Worm (Caenorhabditis elegans) whole organism, L4 larva: Measurements from ENCODE around the gene lin-24.

Experiments
- F44E2.7 ChIP-seq: fragments of 200-800 bp; sonication (Bioruptor generic); IDR thresholded peaks from 2 replicates; pipeline ENCODE4 v2.1.2; 2022; ENCODE audit warnings: missing genetic modification characterization, missing compliant biosample characterization
- F49E8.2 ChIP-seq: sonication (generic microtip); optimal IDR thresholded peaks from 2 replicates; lab custom pipeline; 2016; ENCODE audit warnings: missing compliant biosample characterization, mild to moderate bottlenecking, missing genetic modification characterization, borderline replicate concordance
- T20F7.1 ChIP-seq: fragments of 200-800 bp; sonication (Bioruptor generic); optimal IDR thresholded peaks from 2 replicates; lab custom pipeline; 2018; ENCODE audit warnings: mild to moderate bottlenecking, missing genetic modification characterization, missing compliant biosample characterization
- ZK337.2 ChIP-seq: fragments of 200-800 bp; sonication (Bioruptor generic); IDR thresholded peaks from 2 replicates; pipeline ENCODE4 v1.3.6; 2022; ENCODE audit warnings: missing genetic modification reagents, missing genetic modification characterization, missing compliant biosample characterization
- ZK546.5 ChIP-seq, 2 experiments: sonication (generic microtip); optimal IDR thresholded peaks; 2 replicates each; lab custom pipeline; 2017; ENCODE audit warnings: missing biosample characterization in 2 of 2, missing genetic modification characterization in 2 of 2
- aha-1 ChIP-seq: fragments of 150-350 bp; peaks from one replicate; lab custom pipeline; 2014; ENCODE audit warnings: missing biosample characterization, missing genetic modification characterization
- ama-1 ChIP-seq: fragments of 150-350 bp; optimal IDR thresholded peaks from 2 replicates; lab custom pipeline; 2014; ENCODE audit warnings: inconsistent platforms, mixed read lengths
- arid-1 ChIP-seq: fragments of 200-800 bp; sonication (Bioruptor generic); conservative IDR thresholded peaks from 2 replicates; pipeline ENCODE4 v1.3.6; 2022; ENCODE audit warnings: missing genetic modification reagents, missing genetic modification characterization, missing compliant biosample characterization
- attf-4 ChIP-seq: sonication (generic microtip); optimal IDR thresholded peaks from 3 replicates; lab custom pipeline; 2017; ENCODE audit warnings: missing biosample characterization, missing genetic modification characterization
- ceh-28 ChIP-seq: fragments of 150-350 bp; optimal IDR thresholded peaks from 2 replicates; lab custom pipeline; 2014; ENCODE audit warnings: missing biosample characterization, missing genetic modification reagents, missing genetic modification characterization
- ceh-32 ChIP-seq: sonication (generic microtip); optimal IDR thresholded peaks from 2 replicates; lab custom pipeline; 2016; ENCODE audit warnings: mild to moderate bottlenecking, missing genetic modification characterization, missing compliant biosample characterization; ENCODE audit not compliant: poor library complexity
- ceh-62 ChIP-seq: sonication (generic microtip); optimal IDR thresholded peaks from 2 replicates; lab custom pipeline; 2017; ENCODE audit warnings: missing biosample characterization, missing genetic modification characterization
- ceh-82 ChIP-seq: sonication (generic microtip); optimal IDR thresholded peaks from 2 replicates; lab custom pipeline; 2017; ENCODE audit warnings: missing biosample characterization, missing genetic modification characterization
- ces-1 ChIP-seq: fragments of 150-350 bp; sonication (generic microtip); optimal IDR thresholded peaks from 4 replicates; lab custom pipeline; 2014; ENCODE audit warnings: missing biosample characterization, missing genetic modification reagents, missing genetic modification characterization
- ctbp-1 ChIP-seq: fragments of 200-800 bp; sonication (Bioruptor generic); IDR thresholded peaks from 2 replicates; pipeline ENCODE4 v1.3.6; 2022; ENCODE audit warnings: missing genetic modification reagents, missing genetic modification characterization, missing compliant biosample characterization
- daf-16 ChIP-seq, 3 experiments: sonication (generic microtip); optimal IDR thresholded peaks; 2 replicates each; lab custom pipeline; 2016 to 2017; ENCODE audit warnings: missing genetic modification characterization in 3 of 3, missing genetic modification reagents in 3 of 3, mild to moderate bottlenecking in 2 of 3, missing compliant biosample characterization in 2 of 3, missing biosample characterization in 1 of 3, moderate library complexity in 1 of 3
- daf-8 ChIP-seq: fragments of 200-800 bp; sonication (Bioruptor generic); IDR thresholded peaks from 2 replicates; pipeline ENCODE4 v1.3.6; 2022; ENCODE audit warnings: missing genetic modification characterization, missing compliant biosample characterization
- dmd-8 ChIP-seq: fragments of 200-800 bp; sonication (Bioruptor generic); IDR thresholded peaks from 2 replicates; pipeline ENCODE4 v1.3.6; 2022; ENCODE audit warnings: missing genetic modification characterization, missing compliant biosample characterization
- egl-27 ChIP-seq: sonication (generic microtip); optimal IDR thresholded peaks from 3 replicates; lab custom pipeline; 2017; ENCODE audit warnings: missing biosample characterization, missing genetic modification reagents, missing genetic modification characterization
- egl-43 ChIP-seq: fragments of 200-800 bp; sonication (Bioruptor generic); IDR thresholded peaks from 2 replicates; pipeline ENCODE4 v1.3.6; 2022; ENCODE audit warnings: missing genetic modification reagents, missing genetic modification characterization, missing compliant biosample characterization
- fkh-10 ChIP-seq: fragments of 150-350 bp; optimal IDR thresholded peaks from 2 replicates; lab custom pipeline; 2014; ENCODE audit warnings: missing biosample characterization, missing genetic modification reagents, missing genetic modification characterization
- hlh-30 ChIP-seq: sonication (generic microtip); optimal IDR thresholded peaks from 2 replicates; lab custom pipeline; 2017; ENCODE audit warnings: antibody characterized with exemption, mild to moderate bottlenecking, missing genetic modification characterization, missing compliant biosample characterization; ENCODE audit not compliant: insufficient read depth
- hmg-1.1 ChIP-seq: fragments of 200-800 bp; sonication (Bioruptor generic); IDR thresholded peaks from 2 replicates; pipeline ENCODE4 v1.3.6; 2022; ENCODE audit warnings: missing genetic modification reagents, missing genetic modification characterization, missing compliant biosample characterization
- jun-1 ChIP-seq: fragments of 150-350 bp; optimal IDR thresholded peaks from 2 replicates; lab custom pipeline; 2014; ENCODE audit warnings: missing biosample characterization, missing genetic modification reagents, missing genetic modification characterization
- lim-7 ChIP-seq: fragments of 200-800 bp; sonication (Bioruptor generic); IDR thresholded peaks from 2 replicates; pipeline ENCODE4 v1.3.6; 2022; ENCODE audit warnings: missing genetic modification characterization, missing compliant biosample characterization
- lin-1 ChIP-seq: fragments of 200-800 bp; sonication (Bioruptor generic); IDR thresholded peaks from 2 replicates; pipeline ENCODE4 v1.3.6; 2022; ENCODE audit warnings: missing genetic modification reagents, missing genetic modification characterization, missing compliant biosample characterization
- lin-15B ChIP-seq: fragments of 150-350 bp; sonication (generic microtip); optimal IDR thresholded peaks from 3 replicates; lab custom pipeline; 2014; ENCODE audit warnings: missing biosample characterization, missing genetic modification characterization
- lin-38 ChIP-seq: fragments of 200-800 bp; sonication (Bioruptor generic); IDR thresholded peaks from 2 replicates; pipeline ENCODE4 v1.3.6; 2022; ENCODE audit warnings: missing genetic modification reagents, missing genetic modification characterization, missing compliant biosample characterization
- lsy-2 ChIP-seq, 2 experiments: fragments of 150-350 bp in 1 of 2; sonication (generic microtip) in 1 of 2; optimal IDR thresholded peaks; 2 replicates each; lab custom pipeline; 2014 to 2017; ENCODE audit warnings: missing biosample characterization in 2 of 2, missing genetic modification characterization in 2 of 2
- madf-5 ChIP-seq, 2 experiments: fragments of 200-800 bp; sonication (Bioruptor generic); IDR thresholded peaks; 2 replicates each; pipeline ENCODE4 v1.3.6; 2022; ENCODE audit warnings: missing compliant biosample characterization in 2 of 2, missing genetic modification characterization in 2 of 2
- madf-9 ChIP-seq: fragments of 200-800 bp; sonication (Bioruptor generic); conservative IDR thresholded peaks from 2 replicates; pipeline ENCODE4 v1.3.6; 2022; ENCODE audit warnings: missing genetic modification reagents, missing genetic modification characterization, missing compliant biosample characterization
- mdt-29 ChIP-seq: fragments of 200-800 bp; sonication (Bioruptor generic); IDR thresholded peaks from 2 replicates; pipeline ENCODE4 v1.3.6; 2022; ENCODE audit warnings: missing genetic modification reagents, missing genetic modification characterization, missing compliant biosample characterization
- mxl-3 ChIP-seq: fragments of 200-800 bp; sonication (Bioruptor generic); optimal IDR thresholded peaks from 2 replicates; lab custom pipeline; 2018; ENCODE audit warnings: mild to moderate bottlenecking, missing genetic modification characterization, missing compliant biosample characterization
- nhr-11 ChIP-seq: fragments of 150-350 bp; optimal IDR thresholded peaks from 2 replicates; lab custom pipeline; 2014; ENCODE audit warnings: missing biosample characterization, missing genetic modification characterization
- nhr-111 ChIP-seq: fragments of 200-800 bp; sonication (Bioruptor generic); optimal IDR thresholded peaks from 2 replicates; lab custom pipeline; 2018; ENCODE audit warnings: mild to moderate bottlenecking, missing genetic modification characterization, missing compliant biosample characterization
- nhr-28 ChIP-seq: fragments of 150-350 bp; optimal IDR thresholded peaks from 2 replicates; lab custom pipeline; 2014; ENCODE audit warnings: missing biosample characterization, missing genetic modification characterization
- nhr-48 ChIP-seq: sonication (generic microtip); optimal IDR thresholded peaks from 2 replicates; lab custom pipeline; 2016; ENCODE audit warnings: mild to moderate bottlenecking, missing genetic modification characterization, missing compliant biosample characterization
- nhr-6 ChIP-seq: fragments of 150-350 bp; optimal IDR thresholded peaks from 2 replicates; lab custom pipeline; 2014; ENCODE audit warnings: missing biosample characterization, missing genetic modification characterization
- nhr-76 ChIP-seq: fragments of 150-350 bp; optimal IDR thresholded peaks from 2 replicates; lab custom pipeline; 2014; ENCODE audit warnings: missing biosample characterization, missing genetic modification characterization
- nhr-77 ChIP-seq: fragments of 150-350 bp; optimal IDR thresholded peaks from 2 replicates; lab custom pipeline; 2014; ENCODE audit warnings: missing biosample characterization, missing genetic modification characterization
- pha-4 ChIP-seq, 2 experiments: fragments of 150-350 bp in 1 of 2; fragments of 200-800 bp in 1 of 2; sonication (Bioruptor generic) in 1 of 2; IDR thresholded peaks in 1 of 2; optimal IDR thresholded peaks in 1 of 2; 2 replicates each; pipeline versions ENCODE4 v1.3.6 to Lab custom; 2014 to 2022; ENCODE audit warnings: missing genetic modification characterization in 2 of 2, missing genetic modification reagents in 2 of 2, missing biosample characterization in 1 of 2, missing compliant biosample characterization in 1 of 2
- pqm-1 ChIP-seq: sonication (generic microtip); optimal IDR thresholded peaks from 2 replicates; lab custom pipeline; 2017; ENCODE audit warnings: missing biosample characterization, missing genetic modification characterization
- set-16 ChIP-seq: fragments of 200-800 bp; sonication (Bioruptor generic); IDR thresholded peaks from 2 replicates; pipeline ENCODE4 v1.3.6; 2022; ENCODE audit warnings: missing genetic modification reagents, missing genetic modification characterization, missing compliant biosample characterization
- snpc-4 ChIP-seq: fragments of 150-350 bp; optimal IDR thresholded peaks from 2 replicates; lab custom pipeline; 2014; ENCODE audit warnings: missing biosample characterization, missing genetic modification characterization
- spr-1 ChIP-seq: sonication (generic microtip); optimal IDR thresholded peaks from 2 replicates; lab custom pipeline; 2016; ENCODE audit warnings: mild to moderate bottlenecking, missing genetic modification characterization, missing compliant biosample characterization
- spr-3 ChIP-seq: fragments of 200-800 bp; sonication (Bioruptor generic); optimal IDR thresholded peaks from 2 replicates; lab custom pipeline; 2018; ENCODE audit warnings: mild to moderate bottlenecking, missing genetic modification characterization, missing compliant biosample characterization
- tra-1 ChIP-seq: fragments of 200-800 bp; sonication (Bioruptor generic); IDR thresholded peaks from 2 replicates; pipeline ENCODE4 v1.3.6; 2022; ENCODE audit warnings: missing genetic modification reagents, missing genetic modification characterization, missing compliant biosample characterization
- unc-130 ChIP-seq: sonication (generic microtip); optimal IDR thresholded peaks from 2 replicates; lab custom pipeline; 2016; ENCODE audit warnings: missing genetic modification reagents, missing genetic modification characterization, missing compliant biosample characterization
- unc-39 ChIP-seq: sonication (generic microtip); optimal IDR thresholded peaks from 2 replicates; lab custom pipeline; 2017; ENCODE audit warnings: missing biosample characterization, missing genetic modification characterization
- vab-7 ChIP-seq: fragments of 200-800 bp; sonication (Bioruptor generic); IDR thresholded peaks from 2 replicates; pipeline ENCODE4 v1.3.6; 2022; ENCODE audit warnings: missing genetic modification reagents, missing genetic modification characterization, missing compliant biosample characterization
- zfp-3 ChIP-seq: fragments of 200-800 bp; sonication (Bioruptor generic); conservative IDR thresholded peaks from 2 replicates; pipeline ENCODE4 v1.3.6; 2022; ENCODE audit warnings: missing genetic modification reagents, missing genetic modification characterization, missing compliant biosample characterization
- ztf-11 ChIP-seq: fragments of 150-350 bp; optimal IDR thresholded peaks from 2 replicates; lab custom pipeline; 2014; ENCODE audit warnings: missing biosample characterization, missing genetic modification characterization

The lin-24 gene

DNA sequence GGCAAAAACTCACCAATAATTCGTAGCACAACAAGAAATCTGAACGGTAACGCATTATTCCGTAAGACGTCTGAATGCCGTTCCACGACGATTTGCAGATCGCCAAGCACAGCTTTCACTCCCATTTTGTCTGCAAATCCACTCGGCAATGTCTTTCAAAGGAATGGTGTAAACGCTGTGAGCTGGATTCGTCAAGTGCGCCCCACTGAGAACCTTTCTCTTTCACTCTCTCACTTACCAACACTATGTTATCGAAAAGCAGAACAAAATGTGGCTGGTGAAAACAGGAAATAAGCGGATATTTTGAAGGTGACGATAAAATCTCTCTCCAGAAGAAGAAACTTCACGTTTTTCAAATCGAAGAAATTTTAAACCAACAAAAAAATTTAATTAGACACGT lies 40.4 kb upstream of the lin-24 start (continued):
- no peak for TF ChIP-seq pha-4 (GFP tag; IDR thresholded peaks at IDR 0.05; lab: Robert Waterston, UW)
- TF ChIP-seq pha-4 (tag; optimal IDR thresholded peaks at IDR 0.05; lab: Kevin White, UChicago): no peak
- no peak for TF ChIP-seq ces-1 (GFP tag; lab: Kevin White, UChicago)
- peak; percentile 44 for TF ChIP-seq aha-1 (tag; lab: Kevin White, UChicago)
- no peak for TF ChIP-seq fkh-10 (GFP tag; lab: Kevin White, UChicago)
- TF ChIP-seq nhr-11 (tag; lab: Kevin White, UChicago): no peak
- TF ChIP-seq jun-1 (tag; lab: Kevin White, UChicago): no peak
- no peak for TF ChIP-seq ceh-32 (tag; lab: Kevin White, UChicago)
- TF ChIP-seq lim-7 (GFP tag; lab: Robert Waterston, UW): no peak
- no peak for TF ChIP-seq F44E2.7
- no peak for TF ChIP-seq nhr-28
- TF ChIP-seq mxl-3: peak; percentile 49
- no peak for TF ChIP-seq lin-15B (tag; lab: Kevin White, UChicago)
- no peak for TF ChIP-seq tra-1 (GFP tag; lab: Robert Waterston, UW)
- no peak for TF ChIP-seq nhr-111 (GFP tag; lab: Kevin White, UChicago)
- TF ChIP-seq attf-4 (tag; lab: Kevin White, UChicago): no peak
- TF ChIP-seq lin-1: no peak
- TF ChIP-seq T20F7.1 (GFP tag; lab: Kevin White, UChicago): no peak
- no peak for TF ChIP-seq arid-1
- no peak for TF ChIP-seq egl-27 (tag; lab: Kevin White, UChicago)
- peak in 1 of 2 experiments; percentile 50 for TF ChIP-seq lsy-2 (tag; optimal IDR thresholded peaks at IDR 0.05; lab: Kevin White, UChicago)
- no peak for TF ChIP-seq madf-5 (GFP tag; IDR thresholded peaks at IDR 0.05; lab: Robert Waterston, UW)
- TF ChIP-seq egl-43 (GFP tag; lab: Robert Waterston, UW): no peak
- no peak for TF ChIP-seq ZK546.5 (tag; optimal IDR thresholded peaks at IDR 0.05; lab: Kevin White, UChicago)
- no peak for TF ChIP-seq ztf-11 (tag; lab: Kevin White, UChicago)
- TF ChIP-seq hmg-1.1 (GFP tag; lab: Robert Waterston, UW): no peak
- TF ChIP-seq lin-38: peak; percentile 70
- no peak for TF ChIP-seq zfp-3 (GFP tag; lab: Robert Waterston, UW)
- TF ChIP-seq nhr-76 (tag; lab: Kevin White, UChicago): no peak
- no peak for TF ChIP-seq nhr-77 (tag; lab: Kevin White, UChicago)
- TF ChIP-seq hlh-30 (tag; lab: Kevin White, UChicago): no peak
- TF ChIP-seq ceh-62 (tag; lab: Kevin White, UChicago): no peak
- TF ChIP-seq madf-9: no peak
- TF ChIP-seq set-16: no peak
- TF ChIP-seq unc-130 (GFP tag; lab: Kevin White, UChicago): no peak
- peak; percentile 16 for TF ChIP-seq nhr-6 (tag; lab: Kevin White, UChicago)
- peak; percentile 84 for TF ChIP-seq ama-1
- no peak for TF ChIP-seq F49E8.2 (tag; lab: Kevin White, UChicago)
- no peak for TF ChIP-seq pqm-1 (tag; lab: Kevin White, UChicago)
- no peak for TF ChIP-seq snpc-4 (tag; lab: Kevin White, UChicago)
- no peak for TF ChIP-seq dmd-8 (GFP tag; lab: Robert Waterston, UW)
- no peak for TF ChIP-seq vab-7 (GFP tag; lab: Robert Waterston, UW)
- no peak for TF ChIP-seq unc-39
- no peak for TF ChIP-seq ZK337.2 (GFP tag; lab: Robert Waterston, UW)
- no peak for TF ChIP-seq daf-8
- TF ChIP-seq spr-3 (GFP tag; lab: Kevin White, UChicago): no peak
- no peak for TF ChIP-seq ceh-28 (tag; lab: Kevin White, UChicago)
- TF ChIP-seq mdt-29 (GFP tag; lab: Robert Waterston, UW): no peak
- TF ChIP-seq nhr-48: no peak
- TF ChIP-seq spr-1 (tag; lab: Kevin White, UChicago): no peak
- TF ChIP-seq daf-16 (GFP tag; optimal IDR thresholded peaks at IDR 0.05; lab: Kevin White, UChicago): no peak
- TF ChIP-seq daf-16 (tag; optimal IDR thresholded peaks at IDR 0.05; lab: Kevin White, UChicago): peak; percentile 17
- no peak for TF ChIP-seq ctbp-1 (GFP tag; lab: Robert Waterston, UW)
- TF ChIP-seq ceh-82 (tag; lab: Kevin White, UChicago): no peak
